Fruit fly (Drosophila melanogaster) whole organism, wandering third instar larva: ENCODE measurements around the gene PK1-R.
A peak's percentile ranks its signal among the peaks of the same experiment; 100 is the strongest.

Experiments
- Abd-B ChIP-seq: fragments of >200 bp; optimal IDR thresholded peaks from 2 replicates; lab custom pipeline; 2017; ENCODE audit warnings: missing biosample characterization, missing genetic modification characterization
- CG32264 ChIP-seq: fragments of 200-800 bp; sonication (Bioruptor generic); optimal IDR thresholded peaks from 2 replicates; lab custom pipeline; 2016; ENCODE audit warnings: missing biosample characterization, missing genetic modification characterization
- CG9705 ChIP-seq: fragments of 200-800 bp; sonication (Bioruptor generic); optimal IDR thresholded peaks from 2 replicates; lab custom pipeline; 2018; ENCODE audit warnings: missing biosample characterization, mild to moderate bottlenecking, missing genetic modification characterization
- CrebA ChIP-seq: fragments of 200-800 bp; sonication (Bioruptor generic); optimal IDR thresholded peaks from 2 replicates; lab custom pipeline; 2016; ENCODE audit warnings: missing biosample characterization, mild to moderate bottlenecking, missing genetic modification characterization, borderline replicate concordance
- Dfd ChIP-seq: fragments of >200 bp; optimal IDR thresholded peaks from 2 replicates; lab custom pipeline; 2017; ENCODE audit warnings: missing biosample characterization, missing genetic modification characterization
- Dif ChIP-seq: fragments of 200-275, 200-300 bp; sonication (Bioruptor generic); optimal IDR thresholded peaks from 2 replicates; lab custom pipeline; 2018; ENCODE audit warnings: missing biosample characterization, missing genetic modification characterization; ENCODE audit not compliant: partially characterized antibody
- GATAd ChIP-seq: sonication (Bioruptor generic); optimal IDR thresholded peaks from 2 replicates; lab custom pipeline; 2016; ENCODE audit warnings: missing biosample characterization, missing genetic modification characterization
- HLH106 ChIP-seq: fragments of 200-800 bp; optimal IDR thresholded peaks from 3 replicates; lab custom pipeline; 2019; ENCODE audit warnings: missing biosample characterization, mild to moderate bottlenecking, missing genetic modification characterization, moderate library complexity
- Hr78 ChIP-seq: fragments of >200 bp; optimal IDR thresholded peaks from 2 replicates; lab custom pipeline; 2017; ENCODE audit warnings: missing biosample characterization, missing genetic modification characterization
- Hr83 ChIP-seq: fragments of 200-300 bp; sonication (Bioruptor generic); optimal IDR thresholded peaks from 2 replicates; lab custom pipeline; 2016; ENCODE audit warnings: missing biosample characterization, mild to moderate bottlenecking, missing genetic modification characterization, moderate library complexity; ENCODE audit not compliant: poor library complexity, severe bottlenecking
- Jra ChIP-seq: sonication (Bioruptor generic); optimal IDR thresholded peaks from 2 replicates; lab custom pipeline; 2016; ENCODE audit warnings: missing biosample characterization, missing genetic modification characterization
- Mio ChIP-seq: sonication (Bioruptor generic); optimal IDR thresholded peaks from 2 replicates; lab custom pipeline; 2016; ENCODE audit warnings: missing biosample characterization, missing genetic modification characterization
- Myc ChIP-seq: fragments of >200 bp; optimal IDR thresholded peaks from 2 replicates; lab custom pipeline; 2017
- N ChIP-seq: fragments of >200 bp; optimal IDR thresholded peaks from 2 replicates; lab custom pipeline; 2018; ENCODE audit warnings: missing biosample characterization, missing external identifiers, missing genetic modification characterization
- OdsH ChIP-seq: fragments of 200-800 bp; sonication (Bioruptor generic); optimal IDR thresholded peaks from 2 replicates; lab custom pipeline; 2016; ENCODE audit warnings: missing biosample characterization, mild to moderate bottlenecking, missing genetic modification characterization
- Rel ChIP-seq, 2 experiments: fragments of 200-800 bp; sonication (Bioruptor generic) in 1 of 2; optimal IDR thresholded peaks; 2 replicates in 1 of 2; 3 replicates in 1 of 2; lab custom pipeline; 2016 to 2019; ENCODE audit warnings: mild to moderate bottlenecking in 2 of 2, missing biosample characterization in 2 of 2, missing genetic modification characterization in 2 of 2, moderate library complexity in 1 of 2
- Sp1 ChIP-seq: fragments of 200-800 bp; sonication (Bioruptor generic); optimal IDR thresholded peaks from 3 replicates; lab custom pipeline; 2019; ENCODE audit warnings: missing biosample characterization, mild to moderate bottlenecking, missing genetic modification characterization, moderate library complexity
- Vsx2 ChIP-seq: fragments of 200-300, 225-300 bp; sonication (Bioruptor generic); optimal IDR thresholded peaks from 2 replicates; lab custom pipeline; 2018; ENCODE audit warnings: missing biosample characterization, missing genetic modification characterization; ENCODE audit not compliant: partially characterized antibody
- br ChIP-seq: fragments of 200-800 bp; sonication (Bioruptor generic); optimal IDR thresholded peaks from 2 replicates; lab custom pipeline; 2016; ENCODE audit warnings: missing biosample characterization, missing genetic modification characterization
- brk ChIP-seq: fragments of 200-800 bp; sonication (Bioruptor generic); optimal IDR thresholded peaks from 2 replicates; lab custom pipeline; 2016; ENCODE audit warnings: missing biosample characterization, mild to moderate bottlenecking, missing genetic modification characterization
- dl ChIP-seq, 2 experiments: fragments of 175-275, 200-275 bp in 1 of 2; fragments of 200-275 bp in 1 of 2; sonication (Bioruptor generic); optimal IDR thresholded peaks; lab custom pipeline; 2018; ENCODE audit warnings: mild to moderate bottlenecking in 2 of 2, missing biosample characterization in 2 of 2, missing genetic modification characterization in 2 of 2, moderate library complexity in 2 of 2; ENCODE audit not compliant: partially characterized antibody in 2 of 2, insufficient read depth in 1 of 2
- dmrt93B ChIP-seq: fragments of 200-800 bp; sonication (Bioruptor generic); optimal IDR thresholded peaks from 2 replicates; lab custom pipeline; 2018; ENCODE audit warnings: missing biosample characterization, mild to moderate bottlenecking, missing genetic modification characterization
- dsf ChIP-seq: sonication (Bioruptor generic); optimal IDR thresholded peaks from 2 replicates; lab custom pipeline; 2016; ENCODE audit warnings: missing biosample characterization, missing genetic modification characterization, borderline replicate concordance
- ey ChIP-seq: fragments of 200-800 bp; sonication (Bioruptor generic); optimal IDR thresholded peaks from 2 replicates; lab custom pipeline; 2016; ENCODE audit warnings: missing biosample characterization, missing genetic modification characterization
- foxo ChIP-seq, 2 experiments: fragments of 200-800 bp; sonication (Bioruptor generic); optimal IDR thresholded peaks; 2 replicates in 1 of 2; 3 replicates in 1 of 2; lab custom pipeline; 2016 to 2017; ENCODE audit warnings: missing biosample characterization in 2 of 2, missing genetic modification characterization in 2 of 2
- h ChIP-seq: fragments of 200-800 bp; sonication (Bioruptor generic); optimal IDR thresholded peaks from 3 replicates; lab custom pipeline; 2016; ENCODE audit warnings: missing biosample characterization, mild to moderate bottlenecking, missing genetic modification characterization
- jim ChIP-seq: fragments of 175-275, 200-325 bp; sonication (Bioruptor generic); optimal IDR thresholded peaks from 2 replicates; lab custom pipeline; 2016; ENCODE audit warnings: missing biosample characterization, mild to moderate bottlenecking, missing genetic modification characterization
- lola ChIP-seq: fragments of >200 bp; optimal IDR thresholded peaks from 2 replicates; lab custom pipeline; 2017; ENCODE audit warnings: missing biosample characterization, missing genetic modification characterization
- pan ChIP-seq: fragments of >200 bp; optimal IDR thresholded peaks from 2 replicates; lab custom pipeline; 2017
- psq ChIP-seq: fragments of 200-800 bp; sonication (Bioruptor generic); optimal IDR thresholded peaks from 3 replicates; lab custom pipeline; 2017; ENCODE audit warnings: missing biosample characterization, mild to moderate bottlenecking, missing genetic modification characterization, moderate library complexity
- rgr ChIP-seq: fragments of 200-800 bp; sonication (Bioruptor generic); optimal IDR thresholded peaks from 3 replicates; lab custom pipeline; 2016; ENCODE audit warnings: missing biosample characterization, mild to moderate bottlenecking, missing genetic modification characterization
- sage ChIP-seq: fragments of 200-800 bp; sonication (Bioruptor generic); optimal IDR thresholded peaks from 2 replicates; lab custom pipeline; 2016; ENCODE audit warnings: missing biosample characterization, mild to moderate bottlenecking, missing genetic modification characterization
- sv ChIP-seq: fragments of 200-800 bp; sonication (Bioruptor generic); optimal IDR thresholded peaks from 3 replicates; lab custom pipeline; 2016; ENCODE audit warnings: missing biosample characterization, missing genetic modification characterization
- tai ChIP-seq: sonication (Bioruptor generic); optimal IDR thresholded peaks from 2 replicates; lab custom pipeline; 2016; ENCODE audit warnings: missing biosample characterization, missing genetic modification characterization
- usp ChIP-seq: fragments of >200 bp; optimal IDR thresholded peaks from 2 replicates; lab custom pipeline; 2017; ENCODE audit warnings: missing biosample characterization, missing genetic modification characterization

The PK1-R gene

DNA sequence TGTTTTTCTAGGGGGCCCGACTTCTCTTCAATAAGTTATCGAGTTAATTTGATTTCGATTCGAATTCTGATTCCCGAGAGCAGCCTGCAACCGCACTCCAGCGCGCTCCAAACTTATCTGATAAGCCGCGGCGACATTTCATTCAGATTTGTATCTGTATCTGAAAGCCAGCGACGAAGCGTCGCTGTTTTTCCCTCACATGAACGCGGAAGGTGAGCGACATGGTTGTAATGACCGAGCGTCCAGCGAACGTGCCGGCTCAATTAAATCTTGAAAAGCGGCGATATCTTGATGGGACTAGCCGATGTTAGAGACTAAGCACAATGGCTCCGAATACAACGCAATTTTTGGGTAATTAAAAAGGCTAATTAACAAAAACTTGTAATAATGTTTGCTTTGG is at the start of gene PK1-R:
Gene PK1-R, minus strand, starts transcription at position 101 of the 400 bp plus-strand sequence.
- TF ChIP-seq foxo (GFP tag; optimal IDR thresholded peaks at IDR 0.05; lab: Kevin White, UChicago) (no peak), dsf (GFP tag; lab: Kevin White, UChicago) (no peak), Dfd (GFP tag; lab: Kevin White, UChicago) (no peak), Hr78 (no peak), Myc (lab: Kevin White, UChicago) (no peak), dmrt93B (GFP tag; lab: Kevin White, UChicago) (no peak), sage (no peak), Mio (GFP tag; lab: Kevin White, UChicago) (no peak), jim (no peak), lola (GFP tag; lab: Kevin White, UChicago) (no peak), usp (GFP tag; lab: Kevin White, UChicago) (no peak), CG32264 (GFP tag; lab: Kevin White, UChicago) (no peak), HLH106 (tag; lab: Kevin White, UChicago) (no peak), Hr83 (GFP tag; lab: Kevin White, UChicago) (no peak), CG9705 (GFP tag; lab: Kevin White, UChicago) (no peak)

DNA sequence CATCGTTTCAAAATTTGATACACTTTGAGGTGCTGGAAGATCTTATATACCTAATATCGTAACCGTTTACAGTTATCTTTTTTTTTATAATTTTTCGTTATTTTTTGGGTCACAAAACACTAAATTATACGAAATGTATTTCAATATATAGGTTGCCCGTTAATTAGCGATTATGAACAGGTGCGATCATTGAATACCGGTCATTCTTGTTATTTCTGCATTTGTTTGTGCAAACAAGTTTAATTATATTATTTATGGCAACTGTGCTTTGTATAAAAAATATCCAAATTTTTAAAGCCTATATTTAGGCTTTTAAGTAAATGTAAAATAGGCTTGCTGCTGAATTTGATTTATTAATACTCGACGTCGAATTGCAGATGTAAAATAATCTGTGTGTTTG is 49.6 kb upstream of the PK1-R start, which contains the start of gene CG42500:
Gene CG42500, minus strand, starts transcription at position 101 of the 400 bp plus-strand sequence.
- no peak for TF ChIP-seq rgr (GFP tag; lab: Kevin White, UChicago)

DNA sequence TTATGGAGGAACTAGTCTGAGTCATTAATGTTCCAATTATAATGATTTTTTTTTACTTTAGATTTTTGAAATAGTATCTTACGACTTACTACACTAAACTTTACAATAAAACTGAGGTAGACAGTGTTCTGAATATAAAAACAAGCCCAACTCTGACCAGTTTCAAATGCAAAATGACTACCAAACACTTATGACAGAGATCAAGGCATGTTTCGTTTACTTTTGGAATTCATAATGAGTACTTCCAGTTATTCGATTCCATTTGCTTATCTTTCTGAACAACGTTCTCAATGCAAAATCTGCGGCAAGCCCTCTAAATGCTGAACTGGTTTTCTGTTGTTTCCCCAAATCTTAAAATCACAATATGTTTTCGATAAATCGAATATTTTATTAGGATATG is 48.9 kb upstream of the PK1-R start, which contains the start of gene CG14355:
Gene CG14355, minus strand, starts transcription at position 101 of the 400 bp plus-strand sequence.
- TF ChIP-seq sage, result no peak
- TF ChIP-seq usp (GFP tag; lab: Kevin White, UChicago), result no peak
- TF ChIP-seq Sp1, result no peak
- no peak for TF ChIP-seq br (GFP tag; lab: Kevin White, UChicago)
- no peak for TF ChIP-seq h
- TF ChIP-seq N (GFP tag; lab: Kevin White, UChicago), result no peak

DNA sequence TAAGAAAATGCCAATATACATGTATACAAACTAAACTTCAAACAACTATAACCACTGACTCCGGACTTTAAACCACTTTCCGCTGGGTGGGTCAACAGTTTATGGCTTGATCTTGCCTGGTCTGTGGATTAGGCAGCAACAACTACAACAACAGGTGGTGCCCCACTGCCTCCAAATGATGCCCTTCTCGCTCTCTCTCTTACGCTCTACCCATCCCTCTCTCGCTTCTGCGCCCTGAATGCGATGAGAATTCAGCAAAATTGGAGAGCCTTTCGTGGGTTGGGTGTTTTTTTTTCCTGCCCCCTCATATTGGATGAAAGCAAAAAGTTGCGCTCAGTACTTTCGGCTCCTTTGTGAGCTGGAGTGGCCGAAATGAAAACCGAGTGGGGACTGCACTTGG is 38.0 kb upstream of the PK1-R start:
- TF ChIP-seq Dif, result peak; percentile 26
- TF ChIP-seq Rel (GFP tag; optimal IDR thresholded peaks at IDR 0.05; lab: Kevin White, UChicago), result no peak
- TF ChIP-seq Rel (tag; optimal IDR thresholded peaks at IDR 0.05; lab: Kevin White, UChicago), result no peak

DNA sequence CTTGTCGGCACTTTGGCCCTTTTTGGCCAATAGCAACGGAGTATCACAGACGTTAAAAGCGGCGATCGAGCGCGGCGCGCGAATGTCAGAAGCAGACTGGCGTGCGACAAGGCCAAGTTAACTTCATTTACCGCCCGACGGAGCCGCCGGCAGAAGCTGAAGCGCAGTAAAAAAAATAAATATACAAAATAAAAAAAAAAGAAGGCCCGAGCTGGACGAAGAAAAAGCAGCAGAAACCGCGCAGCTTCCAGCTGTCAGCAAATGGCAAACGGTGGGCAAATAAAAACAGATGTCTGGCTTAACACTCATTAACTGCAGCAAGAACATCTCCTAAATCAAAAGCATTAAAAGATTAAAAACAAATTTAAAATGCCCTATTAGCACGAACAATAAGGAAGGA is 29.1 kb upstream of the PK1-R start, which contains the start of gene CG14356:
Gene CG14356, minus strand, starts transcription at position 101 of the 400 bp plus-strand sequence.
- no peak for TF ChIP-seq Sp1
- TF ChIP-seq jim, result no peak
- no peak for TF ChIP-seq h
- TF ChIP-seq HLH106 (tag; lab: Kevin White, UChicago), result no peak
- TF ChIP-seq usp (GFP tag; lab: Kevin White, UChicago), result no peak
- no peak for TF ChIP-seq lola (GFP tag; lab: Kevin White, UChicago)
- TF ChIP-seq Dif, result no peak
- TF ChIP-seq pan, result no peak

DNA sequence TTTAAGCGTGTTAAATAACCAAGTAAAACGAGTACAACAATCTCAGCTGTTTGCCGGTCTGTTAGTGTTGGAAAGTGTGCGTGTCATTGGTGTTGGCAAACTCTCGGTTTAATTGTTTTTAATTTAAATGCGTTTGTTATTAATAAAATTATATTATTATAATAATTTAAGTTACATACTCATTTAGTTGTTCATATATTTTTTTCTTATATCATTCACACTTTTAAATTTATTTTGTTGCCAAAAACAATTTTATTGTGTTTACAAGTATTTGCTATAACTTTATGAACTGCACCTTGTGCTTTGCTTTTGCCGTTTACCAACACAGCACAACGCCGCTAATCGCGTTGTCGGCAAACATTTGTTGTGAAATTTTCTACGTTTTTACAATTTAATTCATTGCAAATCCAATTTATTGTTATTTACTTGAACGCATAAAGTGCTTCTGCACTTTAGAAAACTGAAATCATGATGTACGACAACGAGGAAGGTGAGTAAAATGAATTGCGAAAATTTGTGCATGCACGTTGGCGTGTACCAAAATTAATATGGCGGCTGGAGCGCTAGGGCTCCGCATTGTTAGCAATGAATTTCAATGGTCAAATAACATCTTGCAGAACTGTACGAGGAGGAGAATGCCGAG is 22.7 kb upstream of the PK1-R start, which contains the start of the genes 140up and Polr2B:
Gene 140up, minus strand, starts transcription at position 70 of the 643 bp plus-strand sequence.
Gene Polr2B, plus strand, starts transcription at position 313 of the 643 bp plus-strand sequence.
- TF ChIP-seq Abd-B (GFP tag; lab: Kevin White, UChicago), result no peak
- no peak for TF ChIP-seq CrebA (GFP tag; lab: Kevin White, UChicago)
- TF ChIP-seq CG9705 (GFP tag; lab: Kevin White, UChicago), result peak; percentile 89
- peak; percentile 88 for TF ChIP-seq h
- no peak for TF ChIP-seq Dfd (GFP tag; lab: Kevin White, UChicago)
- TF ChIP-seq brk (GFP tag; lab: Kevin White, UChicago), result peak; percentile 89
- no peak for TF ChIP-seq Vsx2
- peak; percentile 93 for TF ChIP-seq OdsH (GFP tag; lab: Kevin White, UChicago)
- peak; percentile 5 for TF ChIP-seq CG32264 (GFP tag; lab: Kevin White, UChicago)
- peak; percentile 64 for TF ChIP-seq GATAd
- peak; percentile 80 for TF ChIP-seq sv (GFP tag; lab: Kevin White, UChicago)
- TF ChIP-seq ey (GFP tag; lab: Kevin White, UChicago), result peak; percentile 77
- TF ChIP-seq dmrt93B (GFP tag; lab: Kevin White, UChicago), result peak; percentile 92
- TF ChIP-seq Hr78, result no peak
- TF ChIP-seq Hr83 (GFP tag; lab: Kevin White, UChicago), result peak; percentile 55
- TF ChIP-seq rgr (GFP tag; lab: Kevin White, UChicago), result peak; percentile 95
- TF ChIP-seq sage, result peak; percentile 67
- TF ChIP-seq Jra (GFP tag; lab: Kevin White, UChicago), result peak; percentile 86
- TF ChIP-seq tai, result no peak
- peak; percentile 93 for TF ChIP-seq psq (GFP tag; lab: Kevin White, UChicago)
- peak; percentile 25 for TF ChIP-seq Rel (GFP tag; optimal IDR thresholded peaks at IDR 0.05; lab: Kevin White, UChicago)
- peak; percentile 66 for TF ChIP-seq Rel (tag; optimal IDR thresholded peaks at IDR 0.05; lab: Kevin White, UChicago)
- no peak for TF ChIP-seq N (GFP tag; lab: Kevin White, UChicago)
- no peak for TF ChIP-seq usp (GFP tag; lab: Kevin White, UChicago)
- TF ChIP-seq jim, result peak; percentile 6
- no peak for TF ChIP-seq dl (GFP tag; optimal IDR thresholded peaks at IDR 0.05; lab: Kevin White, UChicago; ENCODE audit: insufficient read depth in 1 of 2, partially characterized antibody in 2 of 2)
- TF ChIP-seq HLH106 (tag; lab: Kevin White, UChicago), result peak; percentile 96
- no peak for TF ChIP-seq lola (GFP tag; lab: Kevin White, UChicago)
- TF ChIP-seq br (GFP tag; lab: Kevin White, UChicago), result peak; percentile 77
- TF ChIP-seq Mio (GFP tag; lab: Kevin White, UChicago), result no peak
